Fruit fly (Drosophila melanogaster) whole organism, embryonic: ENCODE data around the gene Sap30.

Experiments used
- Taf1 ChIP-seq: fragments of 200-800 bp; sonication (Bioruptor generic); IDR thresholded peaks from 2 replicates; pipeline ENCODE4 v1.3.6; 2022; ENCODE audit warnings: missing biosample characterization, missing genetic modification characterization
- caup ChIP-seq: fragments of 200-800 bp; sonication (Bioruptor generic); optimal IDR thresholded peaks from 3 replicates; lab custom pipeline; 2017; ENCODE audit warnings: missing biosample characterization, mild to moderate bottlenecking, missing genetic modification characterization, moderate library complexity; ENCODE audit not compliant: severe bottlenecking

DNA sequence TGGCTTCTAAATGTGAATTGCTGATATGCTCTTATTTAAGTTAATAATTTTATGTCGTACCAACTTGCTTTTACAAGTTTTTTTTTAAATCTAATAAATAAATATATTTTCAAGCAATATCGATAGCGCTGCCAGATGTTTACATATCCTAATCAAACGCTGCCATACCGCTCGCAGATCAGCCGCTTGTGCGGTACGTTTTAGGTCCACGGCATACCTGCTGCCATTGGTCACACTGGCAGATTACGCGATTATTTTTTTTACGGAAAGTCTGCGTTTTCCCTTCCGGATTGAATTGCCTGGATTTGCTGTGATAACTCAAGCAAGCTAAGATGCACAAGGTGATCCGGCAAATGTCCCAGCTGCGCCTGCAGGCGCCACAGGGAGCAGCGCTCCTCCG, 3.3 kb upstream of the Sap30 start, which contains the start of gene mRpL22:
- TF ChIP-seq Taf1 (GFP tag; lab: Robert Waterston, UW) (no peak), caup (GFP tag; lab: Kevin White, UChicago) (no peak)
